Fruit fly (Drosophila melanogaster) whole organism, embryonic: ENCODE results near the gene Argk1.
A peak's percentile ranks its signal among the peaks of the same experiment; 100 is the strongest.

Experiments used
- Atf6 ChIP-seq: fragments of 200-800 bp; sonication (Bioruptor generic); IDR thresholded peaks from 2 replicates; pipeline ENCODE4 v1.3.6; 2022; ENCODE audit warnings: missing biosample characterization, missing genetic modification characterization
- Awh ChIP-seq: fragments of 200-800 bp; sonication (Bioruptor generic); IDR thresholded peaks from 2 replicates; pipeline ENCODE4, ENCODE4 v1.3.6; 2022; ENCODE audit warnings: missing biosample characterization, missing genetic modification characterization
- Blimp-1 ChIP-seq: fragments of 200-800 bp; sonication (Bioruptor generic); optimal IDR thresholded peaks from 3 replicates; lab custom pipeline; 2018; ENCODE audit warnings: missing biosample characterization, missing genetic modification characterization, mild to moderate bottlenecking, moderate library complexity, missing genetic modification reagents
- CG10274 ChIP-seq: fragments of 200-800 bp; sonication (Bioruptor generic); optimal IDR thresholded peaks from 3 replicates; lab custom pipeline; 2017; ENCODE audit warnings: missing biosample characterization, mild to moderate bottlenecking, missing genetic modification characterization
- CG12155 ChIP-seq: fragments of 200-800 bp; sonication (Bioruptor generic); optimal IDR thresholded peaks from 3 replicates; lab custom pipeline; 2016; ENCODE audit warnings: missing biosample characterization, missing genetic modification characterization
- CG15269 ChIP-seq: fragments of 200-800 bp; sonication (Bioruptor generic); optimal IDR thresholded peaks from 2 replicates; lab custom pipeline; 2018; ENCODE audit warnings: missing biosample characterization, mild to moderate bottlenecking, missing genetic modification characterization, moderate library complexity
- CG15479 ChIP-seq: fragments of 200-800 bp; sonication (Bioruptor generic); optimal IDR thresholded peaks from 3 replicates; lab custom pipeline; 2019; ENCODE audit warnings: missing biosample characterization, mild to moderate bottlenecking, missing genetic modification characterization, moderate library complexity
- CG15601 ChIP-seq: fragments of 200-800 bp; sonication (Bioruptor generic); optimal IDR thresholded peaks from 3 replicates; lab custom pipeline; 2019; ENCODE audit warnings: missing biosample characterization, mild to moderate bottlenecking, missing genetic modification characterization, moderate library complexity
- CG17359 ChIP-seq: fragments of 200-800 bp; sonication (Bioruptor generic); optimal IDR thresholded peaks from 3 replicates; lab custom pipeline; 2018; ENCODE audit warnings: missing biosample characterization, mild to moderate bottlenecking, missing genetic modification characterization, moderate library complexity
- CG17385 ChIP-seq: fragments of 200-800 bp; sonication (Bioruptor generic); optimal IDR thresholded peaks from 3 replicates; lab custom pipeline; 2018; ENCODE audit warnings: missing biosample characterization, mild to moderate bottlenecking, missing genetic modification characterization
- CG17568 ChIP-seq: fragments of 200-800 bp; sonication (Bioruptor generic); optimal IDR thresholded peaks from 2 replicates; lab custom pipeline; 2018; ENCODE audit warnings: missing biosample characterization, mild to moderate bottlenecking, missing genetic modification characterization, moderate library complexity
- CG18599 ChIP-seq: fragments of 200-800 bp; sonication (Bioruptor generic); optimal IDR thresholded peaks from 3 replicates; lab custom pipeline; 2017; ENCODE audit warnings: missing biosample characterization, missing genetic modification characterization, mild to moderate bottlenecking, moderate library complexity, missing genetic modification reagents
- CG2129 ChIP-seq: fragments of 200-800 bp; sonication (Bioruptor generic); IDR thresholded peaks from 2 replicates; pipeline ENCODE4 v1.3.6; 2022; ENCODE audit warnings: missing biosample characterization, missing genetic modification characterization; ENCODE audit not compliant: partially characterized antibody
- CG32767 ChIP-seq: fragments of 200-800 bp; sonication (Bioruptor generic); IDR thresholded peaks from 2 replicates; pipeline ENCODE4 v1.3.6; 2022; ENCODE audit warnings: missing biosample characterization, missing genetic modification characterization
- CG6254 ChIP-seq: fragments of 200-800 bp; sonication (Bioruptor generic); optimal IDR thresholded peaks from 3 replicates; lab custom pipeline; 2017; ENCODE audit warnings: mild to moderate bottlenecking, missing biosample characterization, missing genetic modification reagents, missing genetic modification characterization
- CG6689 ChIP-seq: fragments of 200-800 bp; sonication (Bioruptor generic); IDR thresholded peaks from 2 replicates; pipeline ENCODE4 v1.3.6; 2022; ENCODE audit warnings: missing biosample characterization, missing genetic modification characterization
- CG7928 ChIP-seq: fragments of 200-800 bp; sonication (Bioruptor generic); optimal IDR thresholded peaks from 2 replicates; lab custom pipeline; 2017; ENCODE audit warnings: missing biosample characterization, mild to moderate bottlenecking, missing genetic modification characterization
- CG8388 ChIP-seq: fragments of 200-800 bp; sonication (Bioruptor generic); optimal IDR thresholded peaks from 2 replicates; lab custom pipeline; 2019; ENCODE audit warnings: missing biosample characterization, mild to moderate bottlenecking, missing genetic modification characterization, moderate library complexity
- D19A ChIP-seq: fragments of 200-800 bp; optimal IDR thresholded peaks from 3 replicates; lab custom pipeline; 2019; ENCODE audit warnings: missing biosample characterization, mild to moderate bottlenecking, missing genetic modification characterization, moderate library complexity
- D19B ChIP-seq: fragments of 200-800 bp; sonication (Bioruptor generic); optimal IDR thresholded peaks from 2 replicates; lab custom pipeline; 2017; ENCODE audit warnings: missing biosample characterization, mild to moderate bottlenecking, missing genetic modification characterization
- Deaf1 ChIP-seq: fragments of 200-800 bp; optimal IDR thresholded peaks from 3 replicates; lab custom pipeline; 2019; ENCODE audit warnings: missing biosample characterization, mild to moderate bottlenecking, missing genetic modification characterization, moderate library complexity
- HHEX ChIP-seq: fragments of 200-800 bp; sonication (Bioruptor generic); optimal IDR thresholded peaks from 3 replicates; lab custom pipeline; 2017; ENCODE audit warnings: missing biosample characterization, mild to moderate bottlenecking, missing genetic modification characterization, missing genetic modification reagents
- Hr39 ChIP-seq: fragments of >200 bp; optimal IDR thresholded peaks from 2 replicates; lab custom pipeline; 2017
- Hr78 ChIP-seq, 2 experiments: fragments of 200-800 bp in 1 of 2; fragments of >200 bp in 1 of 2; sonication (Bioruptor generic) in 1 of 2; optimal IDR thresholded peaks; 2 replicates each; lab custom pipeline; 2017 to 2019; ENCODE audit warnings: missing biosample characterization in 2 of 2, missing genetic modification characterization in 2 of 2, mild to moderate bottlenecking in 1 of 2, moderate library complexity in 1 of 2
- PHDP ChIP-seq: fragments of 200-800 bp; sonication (Bioruptor generic); optimal IDR thresholded peaks from 3 replicates; lab custom pipeline; 2018; ENCODE audit warnings: missing biosample characterization, mild to moderate bottlenecking, missing genetic modification characterization, moderate library complexity
- Poxn ChIP-seq: fragments of 200-800 bp; sonication (Bioruptor generic); IDR thresholded peaks from 2 replicates; pipeline ENCODE4 v1.3.6; 2022; ENCODE audit warnings: missing biosample characterization, missing genetic modification characterization
- Taf1 ChIP-seq: fragments of 200-800 bp; sonication (Bioruptor generic); IDR thresholded peaks from 2 replicates; pipeline ENCODE4 v1.3.6; 2022; ENCODE audit warnings: missing biosample characterization, missing genetic modification characterization
- chm ChIP-seq: fragments of 200-800 bp; sonication (Bioruptor generic); IDR thresholded peaks from 2 replicates; pipeline ENCODE4 v1.3.6; 2022; ENCODE audit warnings: missing biosample characterization, missing genetic modification characterization
- croc ChIP-seq: fragments of 200-800 bp; sonication (Bioruptor generic); conservative IDR thresholded peaks from 3 replicates; pipeline ENCODE4 v1.3.6; 2022; ENCODE audit warnings: missing biosample characterization, missing genetic modification characterization
- crol ChIP-seq: fragments of 200-800 bp; sonication (Bioruptor generic); IDR thresholded peaks from 2 replicates; pipeline ENCODE4 v1.3.6; 2022; ENCODE audit warnings: missing biosample characterization, missing genetic modification characterization
- eyg ChIP-seq: fragments of 200-800 bp; sonication (Bioruptor generic); optimal IDR thresholded peaks from 3 replicates; lab custom pipeline; 2016; ENCODE audit warnings: missing biosample characterization, missing genetic modification characterization
- fd96Cb ChIP-seq: fragments of 200-800 bp; sonication (Bioruptor generic); optimal IDR thresholded peaks from 2 replicates; lab custom pipeline; 2018; ENCODE audit warnings: missing biosample characterization, mild to moderate bottlenecking, missing genetic modification characterization, moderate library complexity
- h ChIP-seq: fragments of >200 bp; optimal IDR thresholded peaks from 2 replicates; lab custom pipeline; 2017
- insv ChIP-seq, 2 experiments: fragments of 200-800 bp; sonication (Bioruptor generic); optimal IDR thresholded peaks; 3 replicates each; lab custom pipeline; 2016 to 2018; ENCODE audit warnings: missing biosample characterization in 2 of 2, missing genetic modification characterization in 2 of 2
- kah ChIP-seq: fragments of 200-800 bp; sonication (Bioruptor generic); optimal IDR thresholded peaks from 2 replicates; lab custom pipeline; 2018; ENCODE audit warnings: missing biosample characterization, mild to moderate bottlenecking, missing genetic modification characterization
- lmd ChIP-seq: fragments of 200-800 bp; sonication (Bioruptor generic); IDR thresholded peaks from 2 replicates; pipeline ENCODE4 v1.3.6; 2022; ENCODE audit warnings: missing biosample characterization, missing genetic modification characterization
- nom ChIP-seq: fragments of 200-800 bp; sonication (Bioruptor generic); optimal IDR thresholded peaks from 2 replicates; lab custom pipeline; 2017; ENCODE audit warnings: missing biosample characterization, missing genetic modification characterization, mild to moderate bottlenecking, moderate library complexity, missing genetic modification reagents
- seq ChIP-seq: fragments of 200-800 bp; sonication (Bioruptor generic); IDR thresholded peaks from 2 replicates; pipeline ENCODE4 v1.3.6; 2022; ENCODE audit warnings: missing biosample characterization, missing genetic modification characterization
- stwl ChIP-seq: fragments of 200-800 bp; sonication (Bioruptor generic); optimal IDR thresholded peaks from 3 replicates; lab custom pipeline; 2018; ENCODE audit warnings: missing biosample characterization, mild to moderate bottlenecking, missing genetic modification characterization, moderate library complexity
- zfh2 ChIP-seq: fragments of 200-800 bp; sonication (Bioruptor generic); optimal IDR thresholded peaks from 2 replicates; lab custom pipeline; 2016; ENCODE audit warnings: missing biosample characterization, missing genetic modification characterization

Argk1 gene

DNA sequence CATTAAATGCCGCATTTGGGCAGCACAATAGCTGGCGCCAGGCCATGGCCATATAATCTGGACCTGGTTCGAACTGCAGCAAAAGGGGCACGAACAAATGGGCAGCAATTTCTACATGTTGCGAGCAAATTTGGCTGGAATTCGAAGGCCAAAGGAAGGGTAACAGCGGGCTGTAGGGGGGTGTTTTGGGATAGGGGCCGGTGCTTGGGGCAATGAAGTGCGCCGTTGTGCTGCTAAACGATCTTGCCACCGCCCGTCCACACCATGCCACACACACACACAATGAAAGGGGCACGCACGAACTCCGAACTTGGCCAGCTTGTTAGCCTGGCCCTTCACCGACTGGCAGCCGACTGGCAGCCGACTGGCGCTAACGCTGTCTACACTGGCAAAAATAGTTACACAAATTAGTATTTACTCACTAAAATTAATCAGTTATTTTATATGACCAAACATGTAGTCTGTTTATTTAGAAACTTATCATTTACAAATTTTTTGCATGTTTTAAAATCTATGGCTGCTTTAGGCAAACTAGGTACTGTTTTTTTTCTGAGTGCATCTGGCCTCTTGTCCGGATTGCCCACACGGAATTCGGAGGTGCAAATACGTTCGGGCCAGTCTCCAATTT is 31.7 kb downstream of the Argk1 start (continued):
- TF ChIP-seq HHEX (GFP tag; lab: Kevin White, UChicago) (peak; percentile 31), Atf6 (GFP tag; lab: Robert Waterston, UW) (peak; percentile 16; the same call in 1 of the 2 replicates), nom (peak; percentile 61), Blimp-1 (peak; percentile 81), CG18599 (GFP tag; lab: Kevin White, UChicago) (peak; percentile 67), CG15479 (GFP tag; lab: Kevin White, UChicago) (no peak), stwl (tag; lab: Kevin White, UChicago) (no peak), chm (GFP tag; lab: Robert Waterston, UW) (peak; percentile 31; the same call in 1 of the 2 replicates), CG2129 (GFP tag; lab: Robert Waterston, UW) (no peak), CG8388 (peak; percentile 22), CG17568 (GFP tag; lab: Kevin White, UChicago) (no peak), lmd (GFP tag; lab: Robert Waterston, UW) (peak; percentile 67), Deaf1 (tag; lab: Kevin White, UChicago) (peak; percentile 70), CG6689 (GFP tag; lab: Robert Waterston, UW) (peak; percentile 82), CG17385 (peak; percentile 17), CG12155 (GFP tag; lab: Kevin White, UChicago) (no peak), croc (GFP tag; lab: Robert Waterston, UW) (peak; percentile 77), fd96Cb (peak; percentile 81), eyg (GFP tag; lab: Kevin White, UChicago) (no peak), Awh (GFP tag; lab: Robert Waterston, UW) (peak; percentile 70), zfh2 (GFP tag; lab: Kevin White, UChicago) (no peak), CG10274 (peak; percentile 8), CG7928 (no peak), Taf1 (GFP tag; lab: Robert Waterston, UW) (no peak), seq (no peak), Hr39 (lab: Kevin White, UChicago) (no peak), CG32767 (GFP tag; lab: Robert Waterston, UW) (peak; percentile 68; the same call in 1 of the 2 replicates), D19B (GFP tag; lab: Kevin White, UChicago) (no peak), kah (peak; percentile 37), Hr78 (GFP tag; optimal IDR thresholded peaks at IDR 0.05; lab: Kevin White, UChicago) (peak in 1 of 2 experiments; percentile 33), crol (peak; percentile 54; the same call in 1 of the 2 replicates), h (lab: Kevin White, UChicago) (no peak), insv (GFP tag; optimal IDR thresholded peaks at IDR 0.05; lab: Kevin White, UChicago) (no peak), CG15269 (tag; lab: Kevin White, UChicago) (no peak), Poxn (GFP tag; lab: Robert Waterston, UW) (no peak), CG6254 (GFP tag; lab: Kevin White, UChicago) (peak; percentile 67), CG15601 (tag; lab: Kevin White, UChicago) (peak; percentile 40), D19A (tag; lab: Kevin White, UChicago) (peak; percentile 78), CG17359 (tag; lab: Kevin White, UChicago) (peak; percentile 84), PHDP (tag; lab: Kevin White, UChicago) (peak; percentile 11)
